Worm (Caenorhabditis elegans) whole organism, early embryonic: ENCODE results near the gene gpla-1.

Source experiments
- ama-1 ChIP-seq: fragments of 150-350 bp; optimal IDR thresholded peaks from 2 replicates; lab custom pipeline; 2014
- flt-1 ChIP-seq: fragments of 200-800 bp; sonication (Bioruptor generic); IDR thresholded peaks from 2 replicates; pipeline ENCODE4 v1.3.6; 2022; ENCODE audit warnings: missing genetic modification characterization, missing compliant biosample characterization
- sea-1 ChIP-seq: fragments of 200-800 bp; sonication (Bioruptor generic); conservative IDR thresholded peaks from 2 replicates; pipeline ENCODE4 v1.3.6; 2022; ENCODE audit warnings: missing genetic modification characterization, missing compliant biosample characterization

ce11 chrV:11942325-11942724 is 4.7 kb upstream of the gpla-1 start, which contains the start of gene F58H1.6:
- TF ChIP-seq flt-1 (no peak), ama-1 (no peak), sea-1 (no peak)
